Worm (Caenorhabditis elegans): ENCODE data around the gene Y54G2A.76.

The Y54G2A.76 gene

ce11 chrIV:2803652-2804051, 5.6 kb upstream of the Y54G2A.76 start, which contains the start of gene Y54G2A.32:
TSS of gene Y54G2A.32 (plus strand) at chrIV:2803952.
- TF ChIP-seq hlh-1 (tag; optimal IDR thresholded peaks at IDR 0.05): no peak
- TF ChIP-seq unc-120 (tag; optimal IDR thresholded peaks at IDR 0.05; ENCODE audit: poor library complexity, severe bottlenecking): no peak
- no peak for TF ChIP-seq elt-3 (tag; optimal IDR thresholded peaks at IDR 0.05)
- TF ChIP-seq ceh-43 (GFP tag; optimal IDR thresholded peaks at IDR 0.05): no peak
- TF ChIP-seq elt-1 (tag; optimal IDR thresholded peaks at IDR 0.05; ENCODE audit: borderline replicate concordance, insufficient read depth): no peak

DNA sequence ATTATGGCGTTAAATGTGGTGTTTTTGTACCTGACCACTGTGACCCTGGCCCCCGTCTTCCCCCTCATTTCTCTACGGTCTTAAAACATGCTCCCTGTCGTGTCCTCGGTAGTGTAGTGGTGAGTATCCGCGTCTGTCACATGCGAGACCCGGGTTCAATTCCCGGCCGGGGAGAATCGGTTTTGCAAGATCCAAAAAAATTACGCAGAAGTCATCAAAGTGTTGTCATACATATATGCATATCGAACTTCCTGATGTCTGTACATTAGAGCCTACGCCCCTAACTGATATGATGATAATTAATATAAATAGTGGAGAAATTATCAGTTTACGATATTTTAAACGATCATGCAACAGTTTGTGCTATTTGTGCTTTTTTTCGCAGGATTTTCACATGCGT, 3.7 kb upstream of the Y54G2A.76 start, which contains the start of gene Y54G2A.45:
Y54G2A.45 (plus strand) TSS at position 333 of the 400 bp plus-strand sequence.
- no peak for TF ChIP-seq lsy-2 (tag; optimal IDR thresholded peaks at IDR 0.05)
- peak; percentile 64 for TF ChIP-seq mls-2 (tag; optimal IDR thresholded peaks at IDR 0.05)
- no peak for TF ChIP-seq nhr-76 (tag; optimal IDR thresholded peaks at IDR 0.05)
- TF ChIP-seq sem-2 (GFP tag; optimal IDR thresholded peaks at IDR 0.05): peak; percentile 58
- TF ChIP-seq lin-13 (tag; optimal IDR thresholded peaks at IDR 0.05): no peak
- TF ChIP-seq nhr-237 (tag; optimal IDR thresholded peaks at IDR 0.05): no peak
- no peak for TF ChIP-seq hlh-1 (tag; optimal IDR thresholded peaks at IDR 0.05)
- TF ChIP-seq bed-3 (GFP tag; optimal IDR thresholded peaks at IDR 0.05): no peak
- TF ChIP-seq drap-1 (GFP tag; optimal IDR thresholded peaks at IDR 0.05): peak; percentile 66
- TF ChIP-seq sptf-1 (tag; optimal IDR thresholded peaks at IDR 0.05): peak; percentile 79
- TF ChIP-seq lin-32 (GFP tag; optimal IDR thresholded peaks at IDR 0.05): peak; percentile 28
- no peak for TF ChIP-seq ham-2 (GFP tag; optimal IDR thresholded peaks at IDR 0.05)
- TF ChIP-seq elt-3 (tag; optimal IDR thresholded peaks at IDR 0.05): no peak
- TF ChIP-seq M03D4.4 (tag; optimal IDR thresholded peaks at IDR 0.05): peak; percentile 76
- no peak for TF ChIP-seq zip-8 (tag; optimal IDR thresholded peaks at IDR 0.05)
- TF ChIP-seq tbx-8 (GFP tag; optimal IDR thresholded peaks at IDR 0.05): no peak
- peak; percentile 36 for TF ChIP-seq mep-1 (tag; optimal IDR thresholded peaks at IDR 0.05)
- TF ChIP-seq blmp-1 (tag; optimal IDR thresholded peaks at IDR 0.05): no peak
- peak; percentile 7 for TF ChIP-seq ceh-43 (GFP tag; optimal IDR thresholded peaks at IDR 0.05)
- no peak for TF ChIP-seq nhr-12 (tag; optimal IDR thresholded peaks at IDR 0.05)
- no peak for TF ChIP-seq nhr-28 (tag; optimal IDR thresholded peaks at IDR 0.05)
- no peak for TF ChIP-seq snpc-4 (tag; optimal IDR thresholded peaks at IDR 0.05)
- TF ChIP-seq ztf-11 (tag; optimal IDR thresholded peaks at IDR 0.05): no peak
- no peak for TF ChIP-seq nhr-2 (tag; optimal IDR thresholded peaks at IDR 0.05)
- TF ChIP-seq unc-120 (tag; optimal IDR thresholded peaks at IDR 0.05; ENCODE audit: poor library complexity, severe bottlenecking): peak; percentile 71
- TF ChIP-seq ceh-39 (tag; optimal IDR thresholded peaks at IDR 0.05): no peak
- TF ChIP-seq pha-4 (tag; optimal IDR thresholded peaks at IDR 0.05): no peak
- TF ChIP-seq elt-1 (tag; optimal IDR thresholded peaks at IDR 0.05; ENCODE audit: borderline replicate concordance, insufficient read depth): no peak
- no peak for TF ChIP-seq unc-62 (GFP tag; optimal IDR thresholded peaks at IDR 0.05)
- no peak for TF ChIP-seq mab-5 (tag; optimal IDR thresholded peaks at IDR 0.05)
- TF ChIP-seq ces-1 (GFP tag; optimal IDR thresholded peaks at IDR 0.05): no peak
- TF ChIP-seq flh-1 (GFP tag; optimal IDR thresholded peaks at IDR 0.05): peak; percentile 36
- TF ChIP-seq ceh-83 (GFP tag; optimal IDR thresholded peaks at IDR 0.05): peak; percentile 72
- TF ChIP-seq unc-39 (tag; optimal IDR thresholded peaks at IDR 0.05): no peak
- TF ChIP-seq cnd-1 (tag; optimal IDR thresholded peaks at IDR 0.05): peak; percentile 78

DNA sequence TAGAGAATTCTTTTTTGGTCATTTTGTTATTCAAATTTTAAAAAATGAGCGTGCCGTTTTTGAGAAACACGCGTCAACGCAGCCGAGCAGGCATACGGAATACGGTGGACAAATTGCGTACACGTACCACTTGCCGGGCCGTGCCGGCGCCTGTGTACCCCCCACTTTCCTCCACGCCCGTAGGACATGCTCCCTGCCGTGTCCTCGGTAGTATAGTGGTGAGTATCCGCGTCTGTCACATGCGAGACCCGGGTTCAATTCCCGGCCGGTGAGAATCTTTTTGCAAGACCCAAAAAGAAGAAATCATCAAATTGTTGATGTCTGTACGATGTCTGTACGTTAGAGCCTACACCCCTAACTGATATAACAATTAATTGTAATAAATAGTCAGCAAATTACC, 1.1 kb upstream of the Y54G2A.76 start:
- TF ChIP-seq ceh-83 (GFP tag; optimal IDR thresholded peaks at IDR 0.05) (no peak), cnd-1 (tag; optimal IDR thresholded peaks at IDR 0.05) (no peak), mep-1 (tag; optimal IDR thresholded peaks at IDR 0.05) (no peak), nhr-76 (tag; optimal IDR thresholded peaks at IDR 0.05) (no peak), lin-32 (GFP tag; optimal IDR thresholded peaks at IDR 0.05) (no peak), hlh-1 (tag; optimal IDR thresholded peaks at IDR 0.05) (no peak), flh-1 (GFP tag; optimal IDR thresholded peaks at IDR 0.05) (no peak), mls-2 (tag; optimal IDR thresholded peaks at IDR 0.05) (no peak), ceh-39 (tag; optimal IDR thresholded peaks at IDR 0.05) (no peak), mab-5 (tag; optimal IDR thresholded peaks at IDR 0.05) (no peak), drap-1 (GFP tag; optimal IDR thresholded peaks at IDR 0.05) (no peak), nhr-12 (tag; optimal IDR thresholded peaks at IDR 0.05) (no peak), tbx-8 (GFP tag; optimal IDR thresholded peaks at IDR 0.05) (no peak), pha-4 (tag; optimal IDR thresholded peaks at IDR 0.05) (no peak), ceh-43 (GFP tag; optimal IDR thresholded peaks at IDR 0.05) (no peak), nhr-28 (tag; optimal IDR thresholded peaks at IDR 0.05) (no peak), ztf-11 (tag; optimal IDR thresholded peaks at IDR 0.05) (no peak), nhr-237 (tag; optimal IDR thresholded peaks at IDR 0.05) (no peak), snpc-4 (tag; optimal IDR thresholded peaks at IDR 0.05) (no peak), elt-3 (tag; optimal IDR thresholded peaks at IDR 0.05) (no peak)
